Fruit fly (Drosophila melanogaster): ENCODE results near the gene PDZ-GEF.

PDZ-GEF gene

dm6 chr2L:6356686-6357362 is 33.3 kb downstream of the PDZ-GEF start (continued):
- TF ChIP-seq CG42726 (GFP tag; IDR thresholded peaks at IDR 0.05; ENCODE audit: partially characterized antibody) (0 out of 2 replicates have a peak, but pooled peaks have one; percentile 27), oc (tag; optimal IDR thresholded peaks at IDR 0.05) (no peak), CG14965 (GFP tag; optimal IDR thresholded peaks at IDR 0.05; ENCODE audit: borderline replicate concordance) (peak; percentile 98), CG1603 (tag; optimal IDR thresholded peaks at IDR 0.05) (peak; percentile 67), Six4 (GFP tag; optimal IDR thresholded peaks at IDR 0.05) (peak; percentile 50), otp (GFP tag; IDR thresholded peaks at IDR 0.05) (0 out of 3 replicates have a peak, but pooled peaks have one; percentile 26), Hmr (GFP tag; optimal IDR thresholded peaks at IDR 0.05) (peak; percentile 30), CG4282 (GFP tag; optimal IDR thresholded peaks at IDR 0.05) (no peak), sens-2 (GFP tag; IDR thresholded peaks at IDR 0.05) (0 out of 2 replicates have a peak, but pooled peaks have one; percentile 8), Mad (GFP tag; optimal IDR thresholded peaks at IDR 0.05) (no peak), Ets65A (GFP tag) (peak; percentile 82), abd-A (tag; optimal IDR thresholded peaks at IDR 0.05) (no peak), fd102C (GFP tag; optimal IDR thresholded peaks at IDR 0.05) (peak; percentile 45), CG1233 (GFP tag; optimal IDR thresholded peaks at IDR 0.05) (peak; percentile 52), dmrt11E (tag; optimal IDR thresholded peaks at IDR 0.05) (peak; percentile 44), CG30403 (GFP tag; optimal IDR thresholded peaks at IDR 0.05) (peak; percentile 9), tup (GFP tag; optimal IDR thresholded peaks at IDR 0.05) (no peak), bowl (GFP tag; IDR thresholded peaks at IDR 0.05) (0 out of 2 replicates have a peak, but pooled peaks have one; percentile 4), amos (GFP tag; IDR thresholded peaks at IDR 0.05; ENCODE audit: partially characterized antibody) (peak; percentile 59), CG16813 (GFP tag; IDR thresholded peaks at IDR 0.05; ENCODE audit: partially characterized antibody) (peak; percentile 43; the same call in 1 of the 3 replicates), bsh (GFP tag; optimal IDR thresholded peaks at IDR 0.05) (peak in 1 of 2 experiments; percentile 49), CG15514 (GFP tag; optimal IDR thresholded peaks at IDR 0.05) (peak; percentile 37), CG9727 (GFP tag; optimal IDR thresholded peaks at IDR 0.05) (peak; percentile 41), gsb (GFP tag; IDR thresholded peaks at IDR 0.05) (no peak), sens (GFP tag) (peak; percentile 87), Trl (optimal IDR thresholded peaks at IDR 0.05) (no peak), Trl (GFP tag; optimal IDR thresholded peaks at IDR 0.05) (peak; percentile 13), aop (GFP tag; IDR thresholded peaks at IDR 0.05) (no peak), wek (GFP tag; optimal IDR thresholded peaks at IDR 0.05) (peak; percentile 6), CG18764 (GFP tag; optimal IDR thresholded peaks at IDR 0.05) (peak; percentile 56), mirr (GFP tag; optimal IDR thresholded peaks at IDR 0.05) (peak; percentile 51), pan (optimal IDR thresholded peaks at IDR 0.05) (no peak), pan (GFP tag; optimal IDR thresholded peaks at IDR 0.05 in 1 of 2, IDR thresholded peaks at IDR 0.05 in 1 of 2) (peak in 1 of 2 experiments; percentile 59), CG6854 (GFP tag; optimal IDR thresholded peaks at IDR 0.05) (no peak), kah (GFP tag; optimal IDR thresholded peaks at IDR 0.05) (peak; percentile 33), CG3847 (GFP tag; IDR thresholded peaks at IDR 0.05) (0 out of 2 replicates have a peak, but pooled peaks have one; percentile 20), CG6683 (GFP tag; optimal IDR thresholded peaks at IDR 0.05) (peak; percentile 27), lilli (GFP tag; optimal IDR thresholded peaks at IDR 0.05) (no peak), Nf-YC (tag; optimal IDR thresholded peaks at IDR 0.05) (peak; percentile 22), maf-S (GFP tag; optimal IDR thresholded peaks at IDR 0.05) (peak; percentile 9), HLH3B (GFP tag; IDR thresholded peaks at IDR 0.05) (peak; percentile 10; the same call in 1 of the 2 replicates), hth (optimal IDR thresholded peaks at IDR 0.05) (no peak), CG10979 (tag; optimal IDR thresholded peaks at IDR 0.05) (peak; percentile 87), CG15269 (tag; optimal IDR thresholded peaks at IDR 0.05) (peak; percentile 28), Med (GFP tag) (peak; percentile 89), CG4820 (GFP tag; optimal IDR thresholded peaks at IDR 0.05) (peak; percentile 54), CG11504 (tag; optimal IDR thresholded peaks at IDR 0.05) (peak; percentile 72), nerfin-1 (tag; optimal IDR thresholded peaks at IDR 0.05) (peak; percentile 60), CG17829 (tag; optimal IDR thresholded peaks at IDR 0.05) (peak; percentile 59)

Data from whole organism, embryonic.